Fruit fly (Drosophila melanogaster): Measurements from ENCODE around the gene GCC88.

GCC88 gene

DNA sequence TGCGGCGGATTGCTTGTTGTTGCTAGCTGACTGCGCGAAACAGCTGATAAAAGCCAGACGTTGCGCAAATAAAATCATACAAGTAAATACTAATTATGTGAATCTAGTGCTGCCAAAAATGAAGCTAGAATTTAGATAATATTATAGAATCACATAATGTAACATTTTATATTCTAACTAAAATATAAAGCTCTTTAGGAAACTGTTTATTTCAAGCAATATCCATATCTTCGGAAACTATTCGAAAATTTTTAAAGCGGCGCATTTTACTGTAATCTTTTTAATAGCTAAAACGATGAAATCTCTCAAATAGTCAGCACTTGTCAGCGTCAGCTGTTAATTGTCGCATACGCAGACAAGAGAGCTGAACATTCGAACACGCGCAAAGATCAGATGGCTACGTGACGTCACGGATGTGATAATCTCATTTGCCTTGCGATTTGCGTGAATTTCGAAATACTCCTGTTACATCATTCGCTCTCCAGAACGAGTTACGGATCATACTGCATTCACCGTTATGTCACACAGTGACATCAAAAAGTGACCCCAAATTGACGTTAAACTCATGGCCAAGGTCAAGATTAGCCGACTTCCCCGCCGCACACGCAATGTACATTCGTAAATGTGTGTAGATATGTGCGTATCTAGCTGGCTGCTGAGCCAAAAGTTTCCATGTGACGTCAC, 12.8 kb upstream of the GCC88 start:
- TF ChIP-seq woc (GFP tag; optimal IDR thresholded peaks at IDR 0.05) (no peak), foxo (GFP tag; optimal IDR thresholded peaks at IDR 0.05) (peak in 1 of 2 experiments; percentile 56), Vsx2 (GFP tag; optimal IDR thresholded peaks at IDR 0.05; ENCODE audit: partially characterized antibody) (no peak), OdsH (GFP tag; optimal IDR thresholded peaks at IDR 0.05) (peak; percentile 38), rgr (GFP tag; optimal IDR thresholded peaks at IDR 0.05) (peak; percentile 22), psq (GFP tag; optimal IDR thresholded peaks at IDR 0.05) (no peak), usp (GFP tag; optimal IDR thresholded peaks at IDR 0.05) (no peak), dsf (GFP tag; optimal IDR thresholded peaks at IDR 0.05; ENCODE audit: borderline replicate concordance) (no peak), jim (GFP tag; optimal IDR thresholded peaks at IDR 0.05) (no peak), Myc (optimal IDR thresholded peaks at IDR 0.05) (peak; percentile 83), lola (GFP tag; optimal IDR thresholded peaks at IDR 0.05) (no peak), Dfd (GFP tag; optimal IDR thresholded peaks at IDR 0.05) (no peak), HLH106 (tag; optimal IDR thresholded peaks at IDR 0.05) (peak; percentile 37)

- no peak for TF ChIP-seq dmrt93B (GFP tag; optimal IDR thresholded peaks at IDR 0.05)
- no peak for TF ChIP-seq N (GFP tag; optimal IDR thresholded peaks at IDR 0.05)
- no peak for TF ChIP-seq Myc (optimal IDR thresholded peaks at IDR 0.05)
- no peak for TF ChIP-seq Hr78 (GFP tag; optimal IDR thresholded peaks at IDR 0.05)
- TF ChIP-seq ey (GFP tag; optimal IDR thresholded peaks at IDR 0.05): no peak
- no peak for TF ChIP-seq dl (GFP tag; optimal IDR thresholded peaks at IDR 0.05; ENCODE audit: insufficient read depth in 1 of 2, partially characterized antibody in 2 of 2)
- TF ChIP-seq tai (GFP tag; optimal IDR thresholded peaks at IDR 0.05): no peak
- no peak for TF ChIP-seq CrebA (GFP tag; optimal IDR thresholded peaks at IDR 0.05; ENCODE audit: borderline replicate concordance)
- no peak for TF ChIP-seq Mio (GFP tag; optimal IDR thresholded peaks at IDR 0.05)
These were observed 10.5 kb upstream of the GCC88 start, which contains the start of the genes scpr-B and scpr-A for dm6 chr3R:11240891-11241290. TSS of gene scpr-B (minus strand) at chr3R:11240991. TSS of gene scpr-A (plus strand) at chr3R:11241183.

- TF ChIP-seq foxo (GFP tag; optimal IDR thresholded peaks at IDR 0.05): no peak
- no peak for TF ChIP-seq dsf (GFP tag; optimal IDR thresholded peaks at IDR 0.05; ENCODE audit: borderline replicate concordance)
- no peak for TF ChIP-seq Abd-B (GFP tag; optimal IDR thresholded peaks at IDR 0.05)
- peak; percentile 35 for TF ChIP-seq Myc (optimal IDR thresholded peaks at IDR 0.05)
- TF ChIP-seq Mio (GFP tag; optimal IDR thresholded peaks at IDR 0.05): no peak
These were observed 7.2 kb upstream of the GCC88 start, which contains the start of gene CG31388 for dm6 chr3R:11237598-11237997. TSS of gene CG31388 (plus strand) at chr3R:11237815.

DNA sequence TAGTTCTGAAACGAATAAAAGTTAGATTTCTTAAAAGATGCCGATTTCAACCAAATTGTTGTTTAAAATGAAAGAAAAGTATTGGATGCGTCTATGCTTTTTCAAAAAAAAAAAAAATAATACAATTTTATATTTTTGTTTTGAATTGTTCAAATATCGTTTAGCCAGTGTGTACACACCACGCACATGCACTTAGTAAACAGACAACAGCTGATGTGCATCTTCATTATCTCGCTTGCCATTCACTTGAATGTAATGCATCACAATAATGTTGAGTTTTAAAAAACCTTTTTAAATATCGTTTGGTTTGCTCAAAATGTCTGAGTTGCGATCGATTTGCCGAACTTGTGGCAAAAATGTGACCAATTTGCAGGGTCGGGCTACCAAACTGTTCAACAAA, 5.6 kb upstream of the GCC88 start, which contains the start of gene CG31441:
TSS of gene CG31441 (plus strand) at position 246 of the 400 bp plus-strand sequence.
- no peak for TF ChIP-seq h (GFP tag; optimal IDR thresholded peaks at IDR 0.05)
- TF ChIP-seq tai (GFP tag; optimal IDR thresholded peaks at IDR 0.05): no peak
- peak; percentile 31 for TF ChIP-seq Hr83 (GFP tag; optimal IDR thresholded peaks at IDR 0.05; ENCODE audit: poor library complexity, severe bottlenecking)

DNA sequence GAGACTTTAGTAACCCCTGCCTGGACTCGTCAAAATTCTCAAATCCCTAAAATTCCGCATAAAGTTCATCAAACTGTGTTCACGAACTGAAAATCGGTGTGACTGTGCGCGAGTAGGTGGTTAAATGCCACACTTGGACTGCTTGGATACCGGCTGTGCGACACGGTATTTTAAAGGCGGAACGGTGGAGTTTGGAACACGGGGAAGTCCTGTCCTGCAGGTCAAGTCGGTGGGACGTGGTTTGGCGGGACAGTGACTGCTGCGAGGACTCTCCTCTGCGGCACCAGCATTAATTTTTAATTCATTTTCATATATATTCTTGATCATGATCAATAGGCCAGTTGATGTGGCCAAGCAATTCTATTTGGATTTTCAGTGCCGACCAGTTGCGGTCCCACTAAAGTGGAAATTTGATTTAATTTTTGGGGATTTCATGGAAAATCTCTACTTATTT, 4.5 kb upstream of the GCC88 start, which contains the start of the genes Arfip and CG17721:
TSS of gene Arfip (minus strand) at position 96 of the 454 bp plus-strand sequence.
TSS of gene CG17721 (plus strand) at position 223 of the 454 bp plus-strand sequence.
- no peak for TF ChIP-seq brk (GFP tag; optimal IDR thresholded peaks at IDR 0.05)
- TF ChIP-seq Rel (GFP tag; optimal IDR thresholded peaks at IDR 0.05): no peak
- TF ChIP-seq Rel (tag; optimal IDR thresholded peaks at IDR 0.05): peak; percentile 98

dm6 chr3R:11231705-11232261, 1.4 kb upstream of the GCC88 start, which contains the start of the genes CG17187 and Dph3:
TSS of gene CG17187 (minus strand) at chr3R:11231879.
TSS of gene Dph3 (plus strand) at chr3R:11231912.
- TF ChIP-seq OdsH (GFP tag; optimal IDR thresholded peaks at IDR 0.05): no peak
- no peak for TF ChIP-seq Rel (GFP tag; optimal IDR thresholded peaks at IDR 0.05)
- TF ChIP-seq Rel (tag; optimal IDR thresholded peaks at IDR 0.05): peak; percentile 37
- TF ChIP-seq Myc (optimal IDR thresholded peaks at IDR 0.05): peak; percentile 2
- TF ChIP-seq Hnf4 (GFP tag; optimal IDR thresholded peaks at IDR 0.05): no peak
- no peak for TF ChIP-seq tai (GFP tag; optimal IDR thresholded peaks at IDR 0.05)

Measured in whole organism, wandering third instar larva.